Worm (Caenorhabditis elegans): Measurements from ENCODE around the gene trmt-10C.2.

DNA sequence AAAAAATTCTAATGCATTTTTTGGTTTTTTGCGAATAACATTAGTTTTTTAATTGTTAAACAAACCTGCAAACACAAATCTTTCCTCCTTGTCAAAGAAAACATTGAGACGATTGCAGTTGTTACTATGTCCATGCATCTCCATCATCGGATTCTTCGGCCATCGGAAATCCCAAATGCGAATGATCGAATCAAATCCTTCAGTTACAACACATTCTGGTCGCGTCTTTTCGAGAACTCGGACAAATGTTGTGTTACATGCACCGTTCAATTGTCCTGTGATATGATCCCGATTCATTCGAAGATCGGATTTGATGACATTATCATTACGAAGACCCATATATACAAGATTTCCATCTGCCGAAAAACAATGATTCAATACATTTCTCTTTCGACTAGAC is 45.8 kb upstream of the trmt-10C.2 start:
- TF ChIP-seq ZK546.5 (tag; optimal IDR thresholded peaks at IDR 0.05) (no peak), skn-1 (tag; optimal IDR thresholded peaks at IDR 0.05) (no peak), R02D3.7 (tag; optimal IDR thresholded peaks at IDR 0.05) (no peak), nhr-11 (tag; optimal IDR thresholded peaks at IDR 0.05) (no peak), elt-1 (tag; optimal IDR thresholded peaks at IDR 0.05) (no peak), nhr-23 (tag; optimal IDR thresholded peaks at IDR 0.05) (no peak), sma-3 (GFP tag; optimal IDR thresholded peaks at IDR 0.05) (no peak), unc-39 (tag; optimal IDR thresholded peaks at IDR 0.05) (no peak), nhr-25 (tag; optimal IDR thresholded peaks at IDR 0.05) (no peak), fos-1 (tag; optimal IDR thresholded peaks at IDR 0.05) (no peak), aly-2 (tag; optimal IDR thresholded peaks at IDR 0.05) (no peak)
